Fruit fly (Drosophila melanogaster) whole organism, embryonic: ENCODE measurements around the gene CG3662.

Experiments used
- Adf1 ChIP-seq: fragments of 200-800 bp; sonication (Bioruptor generic); IDR thresholded peaks from 2 replicates; pipeline ENCODE4 v1.3.6; 2022; ENCODE audit warnings: missing biosample characterization, missing genetic modification characterization
- B-H2 ChIP-seq: fragments of 200-800 bp; sonication (Bioruptor generic); optimal IDR thresholded peaks from 2 replicates; lab custom pipeline; 2018; ENCODE audit warnings: missing biosample characterization, mild to moderate bottlenecking, missing genetic modification characterization
- Bgb ChIP-seq: fragments of 200-800 bp; sonication (Bioruptor generic); IDR thresholded peaks from 2 replicates; pipeline ENCODE4 v1.3.6; 2022; ENCODE audit warnings: missing biosample characterization, missing genetic modification characterization; ENCODE audit not compliant: partially characterized antibody
- CG11695 ChIP-seq: fragments of 200-800 bp; sonication (Bioruptor generic); IDR thresholded peaks from 3 replicates; pipeline ENCODE4 v1.3.6; 2022; ENCODE audit warnings: missing biosample characterization, missing genetic modification characterization
- CG13894 ChIP-seq: fragments of 200-800 bp; sonication (Bioruptor generic); optimal IDR thresholded peaks from 3 replicates; lab custom pipeline; 2018; ENCODE audit warnings: missing biosample characterization, mild to moderate bottlenecking, missing genetic modification characterization, moderate library complexity
- CG14710 ChIP-seq: fragments of 200-800 bp; sonication (Bioruptor generic); optimal IDR thresholded peaks from 3 replicates; lab custom pipeline; 2019; ENCODE audit warnings: missing biosample characterization, mild to moderate bottlenecking, missing genetic modification characterization, moderate library complexity
- CG15696 ChIP-seq: fragments of 200-800 bp; sonication (Bioruptor generic); optimal IDR thresholded peaks from 2 replicates; lab custom pipeline; 2019; ENCODE audit warnings: missing biosample characterization, mild to moderate bottlenecking, missing genetic modification characterization, moderate library complexity
- CG1602 ChIP-seq: fragments of 200-800 bp; sonication (Bioruptor generic); optimal IDR thresholded peaks from 3 replicates; lab custom pipeline; 2016; ENCODE audit warnings: missing biosample characterization, missing genetic modification characterization
- CG17829 ChIP-seq: fragments of 200-800 bp; optimal IDR thresholded peaks from 2 replicates; lab custom pipeline; 2019; ENCODE audit warnings: missing biosample characterization, mild to moderate bottlenecking, missing genetic modification characterization, moderate library complexity
- CG2120 ChIP-seq: fragments of 200-800 bp; sonication (Bioruptor generic); optimal IDR thresholded peaks from 3 replicates; lab custom pipeline; 2016; ENCODE audit warnings: missing biosample characterization, missing genetic modification characterization
- CG31365 ChIP-seq: fragments of 200-800 bp; sonication (Bioruptor generic); optimal IDR thresholded peaks from 2 replicates; lab custom pipeline; 2018; ENCODE audit warnings: missing biosample characterization, mild to moderate bottlenecking, missing genetic modification characterization
- CG31441 ChIP-seq: fragments of 200-800 bp; sonication (Bioruptor generic); IDR thresholded peaks from 2 replicates; pipeline ENCODE4 v1.3.6; 2022; ENCODE audit warnings: missing biosample characterization, missing genetic modification characterization
- CG34376 ChIP-seq: fragments of 200-800 bp; sonication (Bioruptor generic); optimal IDR thresholded peaks from 2 replicates; lab custom pipeline; 2018; ENCODE audit warnings: missing biosample characterization, mild to moderate bottlenecking, missing genetic modification characterization
- CG43689 ChIP-seq: fragments of 200-800 bp; sonication (Bioruptor generic); IDR thresholded peaks from 2 replicates; pipeline ENCODE4 v1.3.6; 2022; ENCODE audit warnings: missing biosample characterization, missing genetic modification characterization
- CG4424 ChIP-seq: fragments of 200-800 bp; sonication (Bioruptor generic); optimal IDR thresholded peaks from 3 replicates; lab custom pipeline; 2016; ENCODE audit warnings: missing biosample characterization, missing genetic modification characterization
- CG4707 ChIP-seq: fragments of 200-800 bp; sonication (Bioruptor generic); optimal IDR thresholded peaks from 2 replicates; lab custom pipeline; 2018; ENCODE audit warnings: missing biosample characterization, mild to moderate bottlenecking, missing genetic modification characterization, moderate library complexity
- CG4730 ChIP-seq: fragments of 200-800 bp; sonication (Bioruptor generic); IDR thresholded peaks from 2 replicates; pipeline ENCODE4 v1.3.6; 2022; ENCODE audit warnings: missing biosample characterization, missing genetic modification characterization
- CG4854 ChIP-seq: fragments of 200-800 bp; sonication (Bioruptor generic); optimal IDR thresholded peaks from 2 replicates; lab custom pipeline; 2016; ENCODE audit warnings: missing biosample characterization, missing genetic modification characterization, inconsistent platforms
- CG5245 ChIP-seq: fragments of 200-800 bp; sonication (Bioruptor generic); optimal IDR thresholded peaks from 3 replicates; lab custom pipeline; 2016; ENCODE audit warnings: missing biosample characterization, missing genetic modification characterization
- CG6765 ChIP-seq: fragments of 200-800 bp; sonication (Bioruptor generic); optimal IDR thresholded peaks from 3 replicates; lab custom pipeline; 2017; ENCODE audit warnings: missing biosample characterization, mild to moderate bottlenecking, missing genetic modification characterization
- CG8290 ChIP-seq, 3 experiments: fragments of 200-800 bp; sonication (Bioruptor generic); optimal IDR thresholded peaks; 2 replicates each; lab custom pipeline; 2016 to 2019; ENCODE audit warnings: missing biosample characterization in 3 of 3, missing genetic modification characterization in 3 of 3, mild to moderate bottlenecking in 2 of 3, moderate library complexity in 1 of 3
- CG9817 ChIP-seq: fragments of 200-800 bp; sonication (Bioruptor generic); optimal IDR thresholded peaks from 2 replicates; lab custom pipeline; 2018; ENCODE audit warnings: missing biosample characterization, mild to moderate bottlenecking, missing genetic modification characterization, moderate library complexity
- D ChIP-seq, 2 experiments: fragments of 200-800 bp in 1 of 2; fragments of >200 bp in 1 of 2; sonication (Bioruptor generic) in 1 of 2; optimal IDR thresholded peaks; 2 replicates in 1 of 2; 3 replicates in 1 of 2; lab custom pipeline; 2017; ENCODE audit warnings: mild to moderate bottlenecking in 1 of 2, missing biosample characterization in 1 of 2, missing genetic modification characterization in 1 of 2, missing genetic modification reagents in 1 of 2
- Dp ChIP-seq: fragments of 200-800 bp; sonication (Bioruptor generic); optimal IDR thresholded peaks from 2 replicates; lab custom pipeline; 2018; ENCODE audit warnings: missing biosample characterization, mild to moderate bottlenecking, missing genetic modification characterization, moderate library complexity
- E2f1 ChIP-seq: fragments of 200-800 bp; sonication (Bioruptor generic); IDR thresholded peaks from 2 replicates; pipeline ENCODE4 v1.3.6; 2022; ENCODE audit warnings: missing biosample characterization, missing genetic modification characterization
- Fer3 ChIP-seq: fragments of 200-800 bp; sonication (Bioruptor generic); optimal IDR thresholded peaks from 2 replicates; lab custom pipeline; 2018; ENCODE audit warnings: missing biosample characterization, mild to moderate bottlenecking, missing genetic modification characterization, moderate library complexity
- Lpt ChIP-seq: fragments of >200 bp; optimal IDR thresholded peaks from 2 replicates; lab custom pipeline; 2018; ENCODE audit warnings: missing biosample characterization, missing genetic modification characterization
- NC2β ChIP-seq: fragments of 200-800 bp; sonication (Bioruptor generic); optimal IDR thresholded peaks from 2 replicates; lab custom pipeline; 2016; ENCODE audit warnings: missing biosample characterization, missing genetic modification characterization
- Opbp ChIP-seq: fragments of 200-800 bp; sonication (Bioruptor generic); IDR thresholded peaks from 3 replicates; pipeline ENCODE4 v1.3.6; 2022; ENCODE audit warnings: missing biosample characterization, missing genetic modification characterization; ENCODE audit not compliant: partially characterized antibody
- Poxn ChIP-seq: fragments of 200-800 bp; sonication (Bioruptor generic); IDR thresholded peaks from 2 replicates; pipeline ENCODE4 v1.3.6; 2022; ENCODE audit warnings: missing biosample characterization, missing genetic modification characterization
- Sin3A ChIP-seq: fragments of >200 bp; optimal IDR thresholded peaks from 2 replicates; lab custom pipeline; 2018
- Sox100B ChIP-seq: fragments of 200-800 bp; sonication (Bioruptor generic); optimal IDR thresholded peaks from 3 replicates; lab custom pipeline; 2018; ENCODE audit warnings: missing biosample characterization, mild to moderate bottlenecking, missing genetic modification characterization
- Tbp ChIP-seq: fragments of >200 bp; optimal IDR thresholded peaks from 2 replicates; lab custom pipeline; 2018; ENCODE audit warnings: missing biosample characterization, missing genetic modification characterization
- ac ChIP-seq: fragments of 200-800 bp; sonication (Bioruptor generic); optimal IDR thresholded peaks from 3 replicates; lab custom pipeline; 2017; ENCODE audit warnings: missing biosample characterization, mild to moderate bottlenecking, missing genetic modification characterization
- ase ChIP-seq: fragments of 200-800 bp; sonication (Bioruptor generic); IDR thresholded peaks from 3 replicates; pipeline ENCODE4 v1.3.6; 2022; ENCODE audit warnings: missing biosample characterization, missing genetic modification characterization
- bigmax ChIP-seq: fragments of 200-800 bp; sonication (Bioruptor generic); optimal IDR thresholded peaks from 2 replicates; lab custom pipeline; 2018; ENCODE audit warnings: missing biosample characterization, mild to moderate bottlenecking, missing genetic modification characterization
- dmrt99B ChIP-seq: fragments of 200-800 bp; sonication (Bioruptor generic); optimal IDR thresholded peaks from 2 replicates; lab custom pipeline; 2018; ENCODE audit warnings: missing biosample characterization, mild to moderate bottlenecking, missing genetic modification characterization, moderate library complexity
- emc ChIP-seq: fragments of 200-800 bp; sonication (Bioruptor generic); optimal IDR thresholded peaks from 2 replicates; lab custom pipeline; 2016; ENCODE audit warnings: missing biosample characterization, missing genetic modification characterization
- esg ChIP-seq: fragments of 200-800 bp; sonication (Bioruptor generic); conservative IDR thresholded peaks from 2 replicates; pipeline ENCODE4 v1.3.6; 2022; ENCODE audit warnings: missing biosample characterization, missing genetic modification characterization
- exex ChIP-seq: fragments of 200-800 bp; sonication (Bioruptor generic); optimal IDR thresholded peaks from 4 replicates; lab custom pipeline; 2018; ENCODE audit warnings: missing biosample characterization, mild to moderate bottlenecking, missing genetic modification characterization, moderate library complexity
- grau ChIP-seq: fragments of 200-800 bp; optimal IDR thresholded peaks from 3 replicates; lab custom pipeline; 2019; ENCODE audit warnings: missing biosample characterization, mild to moderate bottlenecking, missing genetic modification characterization, moderate library complexity
- ken ChIP-seq: fragments of 200-800 bp; sonication (Bioruptor generic); IDR thresholded peaks from 3 replicates; pipeline ENCODE4 v1.3.6; 2022; ENCODE audit warnings: missing biosample characterization, missing genetic modification characterization
- lab ChIP-seq: fragments of 200-800 bp; sonication (Bioruptor generic); optimal IDR thresholded peaks from 3 replicates; lab custom pipeline; 2017; ENCODE audit warnings: missing biosample characterization, missing genetic modification characterization, mild to moderate bottlenecking, moderate library complexity, missing genetic modification reagents
- nerfin-1 ChIP-seq: fragments of 200-800 bp; sonication (Bioruptor generic); optimal IDR thresholded peaks from 3 replicates; lab custom pipeline; 2019; ENCODE audit warnings: missing biosample characterization, mild to moderate bottlenecking, missing genetic modification characterization, moderate library complexity
- nom ChIP-seq: fragments of 200-800 bp; sonication (Bioruptor generic); optimal IDR thresholded peaks from 2 replicates; lab custom pipeline; 2017; ENCODE audit warnings: missing biosample characterization, missing genetic modification characterization, mild to moderate bottlenecking, moderate library complexity, missing genetic modification reagents
- peb ChIP-seq: fragments of 200-800 bp; sonication (Bioruptor generic); IDR thresholded peaks from 2 replicates; pipeline ENCODE4 v1.3.6; 2022; ENCODE audit warnings: missing biosample characterization, missing genetic modification characterization
- stwl ChIP-seq: fragments of 200-800 bp; sonication (Bioruptor generic); optimal IDR thresholded peaks from 3 replicates; lab custom pipeline; 2018; ENCODE audit warnings: missing biosample characterization, mild to moderate bottlenecking, missing genetic modification characterization, moderate library complexity
- trem ChIP-seq: fragments of 200-800 bp; optimal IDR thresholded peaks from 3 replicates; lab custom pipeline; 2019; ENCODE audit warnings: missing biosample characterization, mild to moderate bottlenecking, missing genetic modification characterization, moderate library complexity
- zen2 ChIP-seq: fragments of 200-800 bp; sonication (Bioruptor generic); IDR thresholded peaks from 3 replicates; pipeline ENCODE4 v1.3.6; 2022; ENCODE audit warnings: missing biosample characterization, missing genetic modification characterization; ENCODE audit not compliant: partially characterized antibody

CG3662 gene

DNA sequence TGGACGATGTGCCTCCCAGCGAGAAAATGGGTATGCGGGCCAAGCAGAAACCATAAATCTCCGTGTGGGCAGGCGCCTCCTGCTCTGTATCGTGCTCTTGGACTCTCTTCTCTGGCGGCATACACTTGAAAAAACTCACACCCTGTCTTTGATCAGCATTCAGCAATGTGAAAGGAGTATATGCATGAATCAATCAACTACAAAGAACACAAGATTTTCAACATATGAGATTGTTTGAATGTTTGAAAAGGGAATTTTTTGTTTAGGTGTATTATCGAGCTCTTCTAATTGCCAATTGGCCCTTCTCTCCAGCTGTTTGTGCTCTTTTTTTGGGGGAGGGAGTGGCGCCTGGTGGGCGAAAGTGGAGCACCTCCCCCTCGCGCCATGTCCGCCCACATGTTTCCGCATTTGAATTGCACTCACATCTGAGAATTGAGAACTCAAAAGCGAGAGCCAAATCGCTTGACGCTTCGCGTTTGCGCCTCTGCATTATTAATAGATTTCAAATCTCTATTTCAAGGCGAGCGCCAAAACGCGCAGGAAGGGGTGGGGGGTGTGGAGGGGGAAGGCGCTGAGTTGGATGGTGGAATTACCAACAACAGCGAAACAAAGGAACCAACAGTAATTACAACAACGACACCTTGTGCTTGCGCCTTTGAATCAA lies 24.4 kb downstream of the CG3662 start (continued):
- TF ChIP-seq ac (GFP tag; lab: Kevin White, UChicago) (no peak), CG34376 (GFP tag; lab: Kevin White, UChicago) (peak; percentile 67), lab (GFP tag; lab: Kevin White, UChicago) (peak; percentile 95), Sox100B (GFP tag; lab: Kevin White, UChicago) (peak; percentile 73), Adf1 (GFP tag; lab: Robert Waterston, UW) (peak; percentile 67), NC2β (GFP tag; lab: Kevin White, UChicago) (peak; percentile 59), B-H2 (peak; percentile 72), CG14710 (tag; lab: Kevin White, UChicago) (peak; percentile 55), ken (peak; percentile 90), CG31365 (tag; lab: Kevin White, UChicago) (peak; percentile 76), stwl (tag; lab: Kevin White, UChicago) (no peak), grau (tag; lab: Kevin White, UChicago) (peak; percentile 86), Dp (no peak), CG4707 (GFP tag; lab: Kevin White, UChicago) (peak; percentile 75), CG11695 (GFP tag; lab: Robert Waterston, UW) (peak; percentile 83), nom (no peak), CG17829 (peak; percentile 83), CG31441 (GFP tag; lab: Robert Waterston, UW) (peak; percentile 78), Opbp (GFP tag; lab: Robert Waterston, UW) (no peak), Fer3 (peak; percentile 91), exex (tag; lab: Kevin White, UChicago) (peak; percentile 64), emc (GFP tag; lab: Kevin White, UChicago) (peak; percentile 80), peb (GFP tag; lab: Robert Waterston, UW) (peak; percentile 70), CG1602 (peak; percentile 75), CG9817 (tag; lab: Kevin White, UChicago) (peak; percentile 88), CG8290 (GFP tag; optimal IDR thresholded peaks at IDR 0.05; lab: Kevin White, UChicago) (peak; percentile 57), CG8290 (tag; optimal IDR thresholded peaks at IDR 0.05; lab: Kevin White, UChicago) (peak in 1 of 2 experiments; percentile 97), CG5245 (peak; percentile 71), CG4424 (GFP tag; lab: Kevin White, UChicago) (peak; percentile 78), trem (peak; percentile 40), dmrt99B (tag; lab: Kevin White, UChicago) (peak; percentile 92), Bgb (GFP tag; lab: Robert Waterston, UW) (no peak), E2f1 (GFP tag; lab: Robert Waterston, UW) (peak; percentile 89), Lpt (GFP tag; lab: Kevin White, UChicago) (no peak), CG13894 (tag; lab: Kevin White, UChicago) (peak; percentile 48), esg (GFP tag; lab: Robert Waterston, UW) (peak; percentile 82), Poxn (peak; percentile 64; the same call in 1 of the 2 replicates), CG6765 (GFP tag; lab: Kevin White, UChicago) (peak; percentile 83), CG4854 (GFP tag; lab: Kevin White, UChicago) (peak; percentile 75), bigmax (no peak), CG43689 (GFP tag; lab: Robert Waterston, UW) (peak; percentile 76), ase (GFP tag; lab: Robert Waterston, UW) (peak; percentile 91), Sin3A (lab: Kevin White, UChicago) (no peak), nerfin-1 (tag; lab: Kevin White, UChicago) (peak; percentile 71), Tbp (GFP tag; lab: Kevin White, UChicago) (no peak), CG15696 (peak; percentile 31), D (optimal IDR thresholded peaks at IDR 0.05; lab: Kevin White, UChicago) (no peak), D (GFP tag; optimal IDR thresholded peaks at IDR 0.05; lab: Kevin White, UChicago) (peak; percentile 82), zen2 (GFP tag; lab: Robert Waterston, UW) (no peak), CG4730 (peak; percentile 85), CG2120 (peak; percentile 92)
